Worm (Caenorhabditis elegans): ENCODE measurements around the gene gpa-9.

gpa-9 gene

DNA sequence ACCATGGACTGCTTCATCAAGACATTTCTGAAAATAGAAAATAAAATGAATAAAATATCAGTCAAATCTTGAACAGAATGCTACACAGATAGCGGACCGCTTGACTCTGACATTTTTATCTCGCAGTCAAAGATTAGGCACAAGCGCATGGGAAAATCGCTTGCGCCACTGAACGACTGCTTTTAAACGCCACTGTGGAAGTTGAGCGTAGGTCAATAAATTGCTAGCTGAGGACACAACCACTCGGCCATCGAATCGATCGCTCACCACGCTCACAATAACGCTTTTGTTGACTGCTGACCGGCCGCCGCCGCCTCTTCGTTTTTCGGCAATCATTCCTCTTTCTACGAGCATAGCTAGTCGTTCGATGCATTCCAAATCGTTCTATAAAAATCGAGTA, 52.3 kb downstream of the gpa-9 start (continued):
- TF ChIP-seq ama-1 (optimal IDR thresholded peaks at IDR 0.05) = no peak
- peak; percentile 61 for TF ChIP-seq spr-1 (tag; optimal IDR thresholded peaks at IDR 0.05)
- TF ChIP-seq madf-5 (GFP tag; IDR thresholded peaks at IDR 0.05) = peak; percentile 36 to 45; a peak in 1 of 4 replicates
- peak; percentile 54 for TF ChIP-seq zip-2 (tag; optimal IDR thresholded peaks at IDR 0.05)

DNA sequence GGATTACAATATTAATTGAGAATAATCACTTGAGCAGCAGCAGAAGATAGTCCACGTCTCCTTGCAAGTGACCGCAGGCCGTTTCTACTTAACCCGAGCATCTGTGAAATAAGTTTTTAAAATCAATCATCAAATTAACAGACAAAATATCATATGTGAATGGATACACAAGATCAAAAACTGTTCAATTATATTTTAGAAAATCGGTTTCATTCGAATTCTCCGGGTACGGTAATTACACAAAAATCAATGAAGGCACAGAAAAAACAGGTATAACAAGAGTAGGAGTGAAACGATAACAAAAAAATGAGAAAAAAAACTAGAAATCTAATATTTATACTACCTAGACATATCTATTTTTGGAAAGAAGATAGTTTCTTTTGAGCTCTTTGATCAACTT, 52.9 kb downstream of the gpa-9 start, which contains the start of gene mma-1:
TSS of gene mma-1 (minus strand) at position 101 of the 400 bp plus-strand sequence.
- TF ChIP-seq gei-8 (GFP tag; optimal IDR thresholded peaks at IDR 0.05) (no peak), ceh-20 (GFP tag; IDR thresholded peaks at IDR 0.05) (no peak), ama-1 (optimal IDR thresholded peaks at IDR 0.05) (no peak), F37D6.2 (tag; optimal IDR thresholded peaks at IDR 0.05) (no peak), mes-2 (tag; optimal IDR thresholded peaks at IDR 0.05; ENCODE audit: poor library complexity, severe bottlenecking) (no peak), hmg-1.1 (GFP tag; IDR thresholded peaks at IDR 0.05) (no peak), attf-4 (tag; optimal IDR thresholded peaks at IDR 0.05) (no peak), snpc-4 (tag; optimal IDR thresholded peaks at IDR 0.05) (no peak), lin-13 (GFP tag; optimal IDR thresholded peaks at IDR 0.05) (no peak), nhr-111 (GFP tag; optimal IDR thresholded peaks at IDR 0.05) (no peak), nhr-25 (tag; optimal IDR thresholded peaks at IDR 0.05; ENCODE audit: borderline replicate concordance, insufficient read depth) (no peak), F26F4.8 (GFP tag; conservative IDR thresholded peaks at IDR 0.05) (no peak), unc-62 (GFP tag; optimal IDR thresholded peaks at IDR 0.05 in 1 of 2) (no peak), unc-62 (tag; optimal IDR thresholded peaks at IDR 0.05) (no peak), daf-8 (GFP tag; IDR thresholded peaks at IDR 0.05) (no peak)

Data from whole organism, L4 larva.